Fruit fly (Drosophila melanogaster): Measurements from ENCODE around the gene CG6481.

The CG6481 gene

dm6 chrX:18517415-18517814 lies 4.8 kb downstream of the CG6481 start:
- TF ChIP-seq EcR (GFP tag; optimal IDR thresholded peaks at IDR 0.05) (no peak), pan (optimal IDR thresholded peaks at IDR 0.05) (no peak), CG8478 (optimal IDR thresholded peaks at IDR 0.05) (no peak), Dll (optimal IDR thresholded peaks at IDR 0.05) (no peak), psq (optimal IDR thresholded peaks at IDR 0.05) (no peak), usp (GFP tag; optimal IDR thresholded peaks at IDR 0.05) (no peak)

- TF ChIP-seq psq (optimal IDR thresholded peaks at IDR 0.05) (no peak), CG8478 (optimal IDR thresholded peaks at IDR 0.05) (no peak), Dll (optimal IDR thresholded peaks at IDR 0.05) (no peak), usp (GFP tag; optimal IDR thresholded peaks at IDR 0.05) (no peak), EcR (GFP tag; optimal IDR thresholded peaks at IDR 0.05) (no peak), pan (optimal IDR thresholded peaks at IDR 0.05) (no peak)
These were observed 6.2 kb downstream of the CG6481 start for dm6 chrX:18515988-18516541.

DNA sequence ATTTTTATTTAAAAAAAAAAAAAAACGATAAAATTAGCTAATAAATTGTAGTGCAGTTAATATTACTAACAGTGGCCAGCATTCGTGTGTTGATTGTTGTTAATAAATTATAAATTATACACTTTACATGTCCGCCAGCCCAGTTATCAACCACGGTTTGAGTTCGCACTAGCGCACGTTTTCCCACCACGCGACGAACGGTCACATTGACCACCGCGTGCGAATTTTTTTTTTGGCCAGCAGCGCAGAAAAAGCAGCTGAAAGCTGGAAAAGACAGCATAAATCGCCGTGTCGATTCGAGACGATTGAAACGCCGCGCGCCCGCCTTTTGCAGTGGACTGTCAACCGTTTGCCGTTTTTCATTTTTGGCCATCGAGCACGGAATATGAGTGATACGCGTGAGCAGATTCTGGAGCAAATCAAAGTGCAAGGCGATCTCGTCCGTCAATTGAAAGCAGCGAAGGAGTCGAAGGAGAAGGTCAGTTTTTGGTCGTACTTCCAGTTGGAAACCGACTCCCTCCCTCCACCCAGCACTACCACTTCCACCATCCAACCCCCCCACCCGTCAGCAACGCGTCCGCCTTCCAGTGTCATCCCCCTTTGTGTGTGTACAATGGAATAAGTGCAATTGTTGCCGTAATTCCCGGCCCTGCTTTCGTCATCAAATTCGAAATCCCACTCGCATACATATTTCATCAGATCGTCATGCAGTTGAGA lies 6.9 kb downstream of the CG6481 start, which contains the start of the genes Bx and HisRS:
Gene Bx (plus strand): TSS at position 224 of the 717 bp plus-strand sequence.
Gene HisRS (plus strand): TSS at position 224 of the 717 bp plus-strand sequence.
- TF ChIP-seq psq (optimal IDR thresholded peaks at IDR 0.05) (no peak), EcR (GFP tag; optimal IDR thresholded peaks at IDR 0.05) (no peak), Dll (optimal IDR thresholded peaks at IDR 0.05) (no peak), pan (optimal IDR thresholded peaks at IDR 0.05) (no peak), usp (GFP tag; optimal IDR thresholded peaks at IDR 0.05) (no peak), CG8478 (optimal IDR thresholded peaks at IDR 0.05) (no peak)

dm6 chrX:18514767-18515166 lies 7.5 kb downstream of the CG6481 start, which contains the start of gene CG6470:
Gene CG6470 (minus strand): TSS chrX:18514867.
- TF ChIP-seq pan (optimal IDR thresholded peaks at IDR 0.05): no peak
- no peak for TF ChIP-seq EcR (GFP tag; optimal IDR thresholded peaks at IDR 0.05)
- no peak for TF ChIP-seq CG8478 (optimal IDR thresholded peaks at IDR 0.05)
- TF ChIP-seq usp (GFP tag; optimal IDR thresholded peaks at IDR 0.05): no peak
- TF ChIP-seq Dll (optimal IDR thresholded peaks at IDR 0.05): no peak
- TF ChIP-seq psq (optimal IDR thresholded peaks at IDR 0.05): no peak

DNA sequence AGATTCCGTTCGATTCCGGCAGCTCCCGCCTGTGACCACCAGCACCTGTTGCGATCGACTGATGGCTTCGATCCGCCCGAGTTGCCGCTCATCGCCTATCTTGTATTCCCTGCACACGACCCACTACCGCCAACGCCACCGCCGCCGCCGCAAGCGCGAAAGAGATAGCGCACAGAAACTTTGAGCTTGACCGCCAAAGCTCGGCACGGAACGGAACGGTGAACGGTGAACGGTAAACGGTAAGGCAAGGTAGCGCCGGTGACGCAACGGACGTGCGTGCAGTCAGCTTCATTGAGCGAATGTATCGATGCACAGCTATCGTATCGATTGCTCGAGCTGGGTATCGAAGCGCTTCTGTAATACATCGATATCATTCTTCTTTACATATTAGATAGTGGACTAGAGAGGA lies 10.0 kb downstream of the CG6481 start, which contains the start of gene Ggt-1:
Gene Ggt-1 (minus strand): TSS at position 251 of the 409 bp plus-strand sequence.
- TF ChIP-seq Dll (optimal IDR thresholded peaks at IDR 0.05) (no peak), EcR (GFP tag; optimal IDR thresholded peaks at IDR 0.05) (no peak), CG8478 (optimal IDR thresholded peaks at IDR 0.05) (no peak), usp (GFP tag; optimal IDR thresholded peaks at IDR 0.05) (no peak), pan (optimal IDR thresholded peaks at IDR 0.05) (no peak), psq (optimal IDR thresholded peaks at IDR 0.05) (no peak)

DNA sequence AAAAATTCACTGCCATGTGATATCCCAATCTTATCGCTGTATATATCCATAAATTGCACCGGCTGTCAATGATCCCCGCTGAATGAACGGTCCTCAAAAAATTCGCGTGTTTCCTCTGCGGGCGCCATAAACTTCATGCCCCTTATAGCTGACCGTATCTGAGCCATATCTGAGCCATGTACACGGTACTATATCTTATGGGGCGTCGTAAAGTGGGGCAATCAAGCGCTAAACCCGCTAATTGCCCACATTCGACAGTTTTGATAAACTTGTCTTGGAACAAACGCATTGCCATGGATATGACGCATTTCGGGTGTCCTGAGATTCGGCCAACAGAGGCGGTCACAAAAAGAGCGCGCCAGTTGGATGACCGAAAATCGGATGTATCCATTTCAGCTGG lies 11.4 kb downstream of the CG6481 start:
- TF ChIP-seq EcR (GFP tag; optimal IDR thresholded peaks at IDR 0.05) (no peak), Dll (optimal IDR thresholded peaks at IDR 0.05) (no peak), CG8478 (optimal IDR thresholded peaks at IDR 0.05) (no peak), usp (GFP tag; optimal IDR thresholded peaks at IDR 0.05) (no peak), psq (optimal IDR thresholded peaks at IDR 0.05) (no peak), pan (optimal IDR thresholded peaks at IDR 0.05) (no peak)

- TF ChIP-seq pan (optimal IDR thresholded peaks at IDR 0.05): no peak
- no peak for TF ChIP-seq CG8478 (optimal IDR thresholded peaks at IDR 0.05)
- TF ChIP-seq Dll (optimal IDR thresholded peaks at IDR 0.05): no peak
- no peak for TF ChIP-seq EcR (GFP tag; optimal IDR thresholded peaks at IDR 0.05)
- no peak for TF ChIP-seq usp (GFP tag; optimal IDR thresholded peaks at IDR 0.05)
- no peak for TF ChIP-seq psq (optimal IDR thresholded peaks at IDR 0.05)
These were observed 12.8 kb downstream of the CG6481 start for dm6 chrX:18509430-18509829.

- TF ChIP-seq psq (optimal IDR thresholded peaks at IDR 0.05) (no peak), EcR (GFP tag; optimal IDR thresholded peaks at IDR 0.05) (no peak), Dll (optimal IDR thresholded peaks at IDR 0.05) (no peak), usp (GFP tag; optimal IDR thresholded peaks at IDR 0.05) (no peak), CG8478 (optimal IDR thresholded peaks at IDR 0.05) (no peak), pan (optimal IDR thresholded peaks at IDR 0.05) (no peak)
These were observed 13.7 kb downstream of the CG6481 start for dm6 chrX:18508565-18508964.

- TF ChIP-seq usp (GFP tag; optimal IDR thresholded peaks at IDR 0.05) (no peak), Dll (optimal IDR thresholded peaks at IDR 0.05) (no peak), pan (optimal IDR thresholded peaks at IDR 0.05) (no peak), psq (optimal IDR thresholded peaks at IDR 0.05) (no peak), CG8478 (optimal IDR thresholded peaks at IDR 0.05) (no peak), EcR (GFP tag; optimal IDR thresholded peaks at IDR 0.05) (no peak)
These were observed 15.4 kb downstream of the CG6481 start for dm6 chrX:18506639-18507528.

DNA sequence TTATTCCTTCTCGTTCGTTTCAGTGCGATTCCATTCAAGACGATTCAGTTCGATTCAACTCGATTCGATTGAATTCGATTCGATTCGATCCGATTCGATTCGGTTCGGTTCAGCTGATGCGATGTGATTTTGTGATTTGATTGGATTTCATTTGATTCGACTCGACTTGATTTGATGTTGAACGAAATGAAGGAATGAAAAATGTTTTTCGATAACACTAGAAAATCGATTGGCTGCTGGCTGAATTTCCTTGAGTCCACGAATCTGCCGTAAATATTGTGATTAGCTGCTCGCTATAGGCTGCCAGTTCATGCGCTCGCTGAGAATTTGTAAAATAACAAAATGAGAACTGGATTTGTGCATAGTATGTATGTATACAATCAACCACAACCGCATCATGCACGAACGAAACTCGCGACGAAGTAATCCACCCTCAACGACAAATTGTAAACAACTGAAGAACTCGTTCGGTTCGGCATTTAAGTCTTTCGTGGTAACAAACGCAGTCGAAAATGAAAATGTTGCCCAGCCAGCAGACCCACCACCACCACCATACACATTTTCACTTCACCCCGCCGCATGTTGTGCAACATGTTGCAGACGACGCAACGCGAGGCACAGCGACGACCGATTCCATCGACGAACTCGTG lies 17.2 kb downstream of the CG6481 start, which contains the start of gene Wnt5:
Gene Wnt5 (minus strand): TSS at position 458 of the 650 bp plus-strand sequence.
- TF ChIP-seq psq (optimal IDR thresholded peaks at IDR 0.05) (no peak), EcR (GFP tag; optimal IDR thresholded peaks at IDR 0.05) (no peak), usp (GFP tag; optimal IDR thresholded peaks at IDR 0.05) (no peak)

DNA sequence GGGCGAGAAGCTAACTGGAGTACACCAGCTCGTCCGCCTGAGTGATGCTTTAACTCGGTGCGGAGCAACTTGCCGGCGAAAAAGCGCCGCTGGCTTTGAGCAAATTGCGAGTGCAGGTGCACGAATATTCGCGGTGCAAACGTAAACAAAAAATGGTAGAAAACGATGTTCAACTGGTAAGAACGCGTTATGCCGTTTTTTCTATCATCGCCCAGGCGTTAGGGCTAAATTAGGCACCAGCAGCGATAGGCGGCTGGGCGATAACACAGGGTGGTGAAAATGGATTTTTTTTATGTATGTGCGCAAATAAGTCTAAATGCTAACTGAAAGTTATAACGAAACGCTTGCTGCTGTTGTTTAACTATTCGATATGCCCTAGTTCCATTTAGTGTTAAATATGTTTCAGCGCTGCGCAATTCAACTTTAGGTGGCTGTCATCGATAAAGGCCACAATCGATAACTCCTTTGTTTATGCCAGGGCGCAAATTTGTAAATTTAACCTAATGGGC lies 22.5 kb downstream of the CG6481 start, which contains the start of the genes Pgant7 and Xrcc2:
Gene Pgant7 (minus strand): TSS at position 308 of the 509 bp plus-strand sequence.
Gene Xrcc2 (plus strand): TSS at position 449 of the 509 bp plus-strand sequence.
- TF ChIP-seq Dll (optimal IDR thresholded peaks at IDR 0.05) (no peak), pan (optimal IDR thresholded peaks at IDR 0.05) (peak; percentile 33)
